Worm (Caenorhabditis elegans) whole organism, L4 larva: Measurements from ENCODE around the gene ttc-17.

ENCODE experiments used
- D1046.2 ChIP-seq: fragments of 200-800 bp; sonication (Bioruptor generic); IDR thresholded peaks from 2 replicates; pipeline ENCODE4 v1.3.6; 2022; ENCODE audit warnings: missing genetic modification characterization, missing compliant biosample characterization
- F10B5.3 ChIP-seq: sonication (generic microtip); optimal IDR thresholded peaks from 2 replicates; lab custom pipeline; 2016; ENCODE audit warnings: mild to moderate bottlenecking, missing genetic modification characterization, missing compliant biosample characterization
- ZK337.2 ChIP-seq: fragments of 200-800 bp; sonication (Bioruptor generic); IDR thresholded peaks from 2 replicates; pipeline ENCODE4 v1.3.6; 2022; ENCODE audit warnings: missing genetic modification reagents, missing genetic modification characterization, missing compliant biosample characterization
- ZK546.5 ChIP-seq, 2 experiments: sonication (generic microtip); optimal IDR thresholded peaks; 2 replicates each; lab custom pipeline; 2017; ENCODE audit warnings: missing biosample characterization in 2 of 2, missing genetic modification characterization in 2 of 2
- aha-1 ChIP-seq: fragments of 150-350 bp; peaks from one replicate; lab custom pipeline; 2014; ENCODE audit warnings: missing biosample characterization, missing genetic modification characterization
- ama-1 ChIP-seq: fragments of 150-350 bp; optimal IDR thresholded peaks from 2 replicates; lab custom pipeline; 2014; ENCODE audit warnings: inconsistent platforms, mixed read lengths
- ceh-20 ChIP-seq: fragments of 200-800 bp; sonication (Bioruptor generic); IDR thresholded peaks from 2 replicates; pipeline ENCODE4 v1.3.6; 2022; ENCODE audit warnings: missing genetic modification reagents, missing genetic modification characterization, missing compliant biosample characterization
- ceh-44 ChIP-seq: fragments of 200-800 bp; sonication (Bioruptor generic); IDR thresholded peaks from 2 replicates; pipeline ENCODE4 v1.3.6; 2022; ENCODE audit warnings: missing genetic modification reagents, missing genetic modification characterization, missing compliant biosample characterization
- ces-1 ChIP-seq: fragments of 150-350 bp; sonication (generic microtip); optimal IDR thresholded peaks from 4 replicates; lab custom pipeline; 2014; ENCODE audit warnings: missing biosample characterization, missing genetic modification reagents, missing genetic modification characterization
- dmd-8 ChIP-seq: fragments of 200-800 bp; sonication (Bioruptor generic); IDR thresholded peaks from 2 replicates; pipeline ENCODE4 v1.3.6; 2022; ENCODE audit warnings: missing genetic modification characterization, missing compliant biosample characterization
- duxl-1 ChIP-seq: sonication (generic microtip); optimal IDR thresholded peaks from 2 replicates; lab custom pipeline; 2016; ENCODE audit warnings: mild to moderate bottlenecking, missing genetic modification characterization, moderate library complexity, missing compliant biosample characterization; ENCODE audit not compliant: poor library complexity
- egl-27 ChIP-seq: sonication (generic microtip); optimal IDR thresholded peaks from 3 replicates; lab custom pipeline; 2017; ENCODE audit warnings: missing biosample characterization, missing genetic modification reagents, missing genetic modification characterization
- fkh-10 ChIP-seq: fragments of 150-350 bp; optimal IDR thresholded peaks from 2 replicates; lab custom pipeline; 2014; ENCODE audit warnings: missing biosample characterization, missing genetic modification reagents, missing genetic modification characterization
- hlh-30 ChIP-seq: sonication (generic microtip); optimal IDR thresholded peaks from 2 replicates; lab custom pipeline; 2017; ENCODE audit warnings: antibody characterized with exemption, mild to moderate bottlenecking, missing genetic modification characterization, missing compliant biosample characterization; ENCODE audit not compliant: insufficient read depth
- hmg-1.1 ChIP-seq: fragments of 200-800 bp; sonication (Bioruptor generic); IDR thresholded peaks from 2 replicates; pipeline ENCODE4 v1.3.6; 2022; ENCODE audit warnings: missing genetic modification reagents, missing genetic modification characterization, missing compliant biosample characterization
- jun-1 ChIP-seq: fragments of 150-350 bp; optimal IDR thresholded peaks from 2 replicates; lab custom pipeline; 2014; ENCODE audit warnings: missing biosample characterization, missing genetic modification reagents, missing genetic modification characterization
- lin-29 ChIP-seq: fragments of 200-800 bp; sonication (Bioruptor generic); IDR thresholded peaks from 2 replicates; pipeline ENCODE4 v1.3.6; 2022; ENCODE audit warnings: missing genetic modification reagents, missing genetic modification characterization, missing compliant biosample characterization
- lin-38 ChIP-seq: fragments of 200-800 bp; sonication (Bioruptor generic); IDR thresholded peaks from 2 replicates; pipeline ENCODE4 v1.3.6; 2022; ENCODE audit warnings: missing genetic modification reagents, missing genetic modification characterization, missing compliant biosample characterization
- lin-39 ChIP-seq: fragments of 150-350 bp; optimal IDR thresholded peaks from 2 replicates; lab custom pipeline; 2014; ENCODE audit warnings: missing biosample characterization, missing genetic modification reagents, missing genetic modification characterization
- madf-5 ChIP-seq, 2 experiments: fragments of 200-800 bp; sonication (Bioruptor generic); IDR thresholded peaks; 2 replicates each; pipeline ENCODE4 v1.3.6; 2022; ENCODE audit warnings: missing compliant biosample characterization in 2 of 2, missing genetic modification characterization in 2 of 2
- mep-1 ChIP-seq: fragments of 150-350 bp; sonication (generic microtip); optimal IDR thresholded peaks from 3 replicates; lab custom pipeline; 2014; ENCODE audit warnings: missing biosample characterization, missing genetic modification characterization
- mxl-2 ChIP-seq: fragments of 200-800 bp; sonication (Bioruptor generic); conservative IDR thresholded peaks from 2 replicates; pipeline ENCODE4 v1.3.6; 2022; ENCODE audit warnings: missing genetic modification reagents, missing genetic modification characterization, missing compliant biosample characterization
- nhr-10 ChIP-seq: fragments of 150-350 bp; optimal IDR thresholded peaks from 2 replicates; lab custom pipeline; 2014; ENCODE audit warnings: missing biosample characterization, missing genetic modification characterization
- nhr-41 ChIP-seq: fragments of 200-800 bp; sonication (Bioruptor generic); IDR thresholded peaks from 2 replicates; pipeline ENCODE4 v1.3.6; 2022; ENCODE audit warnings: missing genetic modification reagents, missing genetic modification characterization, missing compliant biosample characterization
- nhr-42 ChIP-seq: fragments of 200-800 bp; sonication (Bioruptor generic); IDR thresholded peaks from 2 replicates; pipeline ENCODE4 v1.3.6; 2022; ENCODE audit warnings: missing genetic modification characterization, missing compliant biosample characterization
- nhr-76 ChIP-seq: fragments of 150-350 bp; optimal IDR thresholded peaks from 2 replicates; lab custom pipeline; 2014; ENCODE audit warnings: missing biosample characterization, missing genetic modification characterization
- pha-4 ChIP-seq, 2 experiments: fragments of 150-350 bp in 1 of 2; fragments of 200-800 bp in 1 of 2; sonication (Bioruptor generic) in 1 of 2; IDR thresholded peaks in 1 of 2; optimal IDR thresholded peaks in 1 of 2; 2 replicates each; pipeline versions ENCODE4 v1.3.6 to Lab custom; 2014 to 2022; ENCODE audit warnings: missing genetic modification characterization in 2 of 2, missing genetic modification reagents in 2 of 2, missing biosample characterization in 1 of 2, missing compliant biosample characterization in 1 of 2
- php-3 ChIP-seq: fragments of 200-800 bp; sonication (Bioruptor generic); IDR thresholded peaks from 2 replicates; pipeline ENCODE4 v1.3.6; 2022; ENCODE audit warnings: missing genetic modification reagents, missing genetic modification characterization, missing compliant biosample characterization
- pqm-1 ChIP-seq: sonication (generic microtip); optimal IDR thresholded peaks from 2 replicates; lab custom pipeline; 2017; ENCODE audit warnings: missing biosample characterization, missing genetic modification characterization
- snpc-1.2 ChIP-seq: fragments of 200-800 bp; sonication (Bioruptor generic); IDR thresholded peaks from 2 replicates; pipeline ENCODE4 v1.3.6; 2022; ENCODE audit warnings: missing genetic modification reagents, missing genetic modification characterization, missing compliant biosample characterization
- spr-1 ChIP-seq: sonication (generic microtip); optimal IDR thresholded peaks from 2 replicates; lab custom pipeline; 2016; ENCODE audit warnings: mild to moderate bottlenecking, missing genetic modification characterization, missing compliant biosample characterization
- tag-97 ChIP-seq: fragments of 200-800 bp; sonication (Bioruptor generic); IDR thresholded peaks from 2 replicates; pipeline ENCODE4 v1.3.6; 2022; ENCODE audit warnings: missing genetic modification characterization, missing compliant biosample characterization
- unc-39 ChIP-seq: sonication (generic microtip); optimal IDR thresholded peaks from 2 replicates; lab custom pipeline; 2017; ENCODE audit warnings: missing biosample characterization, missing genetic modification characterization
- unc-62 ChIP-seq, 3 experiments: fragments of 150-350 bp in 1 of 3; sonication (generic microtip); optimal IDR thresholded peaks in 2 of 3; peaks in 1 of 3; 1 replicate in 1 of 3; 2 replicates in 2 of 3; lab custom pipeline; 2014 to 2017; ENCODE audit warnings: missing biosample characterization in 3 of 3, missing genetic modification characterization in 3 of 3, missing genetic modification reagents in 3 of 3, missing genotype in 1 of 3
- ztf-7 ChIP-seq: fragments of 150-350 bp; optimal IDR thresholded peaks from 2 replicates; lab custom pipeline; 2014; ENCODE audit warnings: missing biosample characterization, missing genetic modification characterization

ttc-17 gene

ce11 chrV:8984783-8985182, 27.9 kb downstream of the ttc-17 start:
- TF ChIP-seq unc-62 (GFP tag; optimal IDR thresholded peaks at IDR 0.05 in 1 of 2; lab: Kevin White, UChicago) (peak in 1 of 2 experiments; percentile 3), unc-62 (tag; optimal IDR thresholded peaks at IDR 0.05; lab: Kevin White, UChicago) (no peak), ztf-7 (tag; lab: Kevin White, UChicago) (no peak)
- TF ChIP-seq, all 104 proteins: peak for 1

- TF ChIP-seq ZK337.2 (GFP tag; lab: Robert Waterston, UW) (no peak), spr-1 (tag; lab: Kevin White, UChicago) (no peak), mxl-2 (GFP tag; lab: Robert Waterston, UW) (no peak), lin-29 (GFP tag; lab: Robert Waterston, UW) (no peak), dmd-8 (GFP tag; lab: Robert Waterston, UW) (no peak), snpc-1.2 (GFP tag; lab: Robert Waterston, UW) (no peak), hmg-1.1 (GFP tag; lab: Robert Waterston, UW) (no peak), jun-1 (tag; lab: Kevin White, UChicago) (no peak), F10B5.3 (tag; lab: Kevin White, UChicago) (no peak), duxl-1 (no peak), pha-4 (GFP tag; IDR thresholded peaks at IDR 0.05; lab: Robert Waterston, UW) (no peak), pha-4 (tag; optimal IDR thresholded peaks at IDR 0.05; lab: Kevin White, UChicago) (no peak)
These were observed 28.9 kb downstream of the ttc-17 start, which contains the start of gene str-85 for ce11 chrV:8985740-8986139. Gene str-85, minus strand, starts transcription at chrV:8985840.

DNA sequence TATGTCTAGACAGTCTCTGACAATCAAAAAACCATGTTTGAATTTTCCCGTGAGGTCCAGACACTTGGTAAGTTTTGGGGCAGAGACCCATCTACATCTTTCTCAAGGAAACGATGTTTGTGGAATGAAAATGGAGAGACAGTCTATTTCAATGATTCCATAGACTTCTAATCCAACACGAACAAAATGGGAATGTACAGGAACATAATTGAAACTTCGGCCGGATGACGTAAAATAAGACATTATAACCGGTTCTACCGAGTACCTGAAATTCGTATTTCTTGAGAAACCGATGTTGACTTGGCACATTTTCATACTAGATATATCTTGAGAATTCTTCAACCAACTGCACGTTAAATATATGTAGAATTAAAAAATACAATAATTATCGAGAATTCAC, 31.3 kb downstream of the ttc-17 start, which contains the start of gene str-87:
Gene str-87 (minus strand): TSS at position 101 of the 400 bp plus-strand sequence.
- TF ChIP-seq pqm-1: no peak
- no peak for TF ChIP-seq hmg-1.1 (GFP tag; lab: Robert Waterston, UW)
- TF ChIP-seq nhr-42 (GFP tag; lab: Robert Waterston, UW): no peak
- no peak for TF ChIP-seq lin-29 (GFP tag; lab: Robert Waterston, UW)
- no peak for TF ChIP-seq fkh-10 (GFP tag; lab: Kevin White, UChicago)
- no peak for TF ChIP-seq mep-1 (tag; lab: Kevin White, UChicago)
- TF ChIP-seq nhr-10 (tag; lab: Kevin White, UChicago): no peak
- TF ChIP-seq hlh-30 (tag; lab: Kevin White, UChicago): no peak
- TF ChIP-seq D1046.2 (GFP tag; lab: Robert Waterston, UW): no peak
- TF ChIP-seq ZK546.5 (tag; optimal IDR thresholded peaks at IDR 0.05; lab: Kevin White, UChicago): no peak
- no peak for TF ChIP-seq tag-97
- TF ChIP-seq ama-1 (lab: Kevin White, UChicago): no peak
- TF ChIP-seq nhr-41 (GFP tag; lab: Robert Waterston, UW): no peak
- no peak for TF ChIP-seq ces-1 (GFP tag; lab: Kevin White, UChicago)
- no peak for TF ChIP-seq nhr-76 (tag; lab: Kevin White, UChicago)

ce11 chrV:8990194-8990649, 33.4 kb downstream of the ttc-17 start, which contains the start of gene F59E11.7:
Gene F59E11.7, plus strand, starts transcription at chrV:8990244.
- no peak for TF ChIP-seq ceh-44 (GFP tag; lab: Robert Waterston, UW)
- TF ChIP-seq ceh-20 (GFP tag; lab: Robert Waterston, UW): no peak
- no peak for TF ChIP-seq lin-38 (GFP tag; lab: Robert Waterston, UW)
- TF ChIP-seq lin-39 (tag; lab: Kevin White, UChicago): no peak
- TF ChIP-seq php-3 (GFP tag; lab: Robert Waterston, UW): no peak

ce11 chrV:8991679-8992078, 34.8 kb downstream of the ttc-17 start, which contains the start of gene F59E11.6:
Gene F59E11.6, plus strand, starts transcription at chrV:8991789.
- no peak for TF ChIP-seq madf-5 (GFP tag; IDR thresholded peaks at IDR 0.05; lab: Robert Waterston, UW)
- no peak for TF ChIP-seq unc-39 (tag; lab: Kevin White, UChicago)
- no peak for TF ChIP-seq egl-27
- TF ChIP-seq aha-1 (tag; lab: Kevin White, UChicago): peak; percentile 89
